Fruit fly (Drosophila melanogaster) whole organism, adult: ENCODE measurements around the gene slp2.

ENCODE experiments used
- CG11617 ChIP-seq: fragments of 200-800 bp; sonication (Bioruptor generic); optimal IDR thresholded peaks from 2 replicates; lab custom pipeline; 2017; ENCODE audit warnings: mild to moderate bottlenecking, missing biosample characterization, missing genetic modification reagents, missing genetic modification characterization
- CG12768 ChIP-seq: fragments of 200-800 bp; sonication (Bioruptor generic); optimal IDR thresholded peaks from 2 replicates; lab custom pipeline; 2017; ENCODE audit warnings: missing biosample characterization, missing genetic modification characterization, mild to moderate bottlenecking, moderate library complexity, missing genetic modification reagents
- CG14711 ChIP-seq: fragments of 200-800 bp; sonication (Bioruptor generic); optimal IDR thresholded peaks from 2 replicates; lab custom pipeline; 2018; ENCODE audit warnings: missing biosample characterization, mild to moderate bottlenecking, missing genetic modification characterization, moderate library complexity
- CG1620 ChIP-seq: fragments of 200-800 bp; sonication (Bioruptor generic); optimal IDR thresholded peaks from 2 replicates; lab custom pipeline; 2016; ENCODE audit warnings: missing biosample characterization, missing genetic modification characterization
- CG33017 ChIP-seq: fragments of 200-800 bp; sonication (Bioruptor generic); optimal IDR thresholded peaks from 2 replicates; lab custom pipeline; 2018; ENCODE audit warnings: missing biosample characterization, mild to moderate bottlenecking, missing genetic modification characterization, moderate library complexity
- CG5204 ChIP-seq: fragments of 200-800 bp; sonication (Bioruptor generic); optimal IDR thresholded peaks from 2 replicates; lab custom pipeline; 2016; ENCODE audit warnings: missing biosample characterization, missing genetic modification characterization
- CG7045 ChIP-seq: fragments of 200-800 bp; sonication (Bioruptor generic); optimal IDR thresholded peaks from 2 replicates; lab custom pipeline; 2017; ENCODE audit warnings: missing biosample characterization, mild to moderate bottlenecking, missing genetic modification characterization
- CG7101 ChIP-seq: fragments of 200-800 bp; sonication (Bioruptor generic); optimal IDR thresholded peaks from 2 replicates; lab custom pipeline; 2018; ENCODE audit warnings: missing biosample characterization, mild to moderate bottlenecking, missing genetic modification characterization, moderate library complexity
- Clk ChIP-seq: fragments of 200-800 bp; sonication (Bioruptor generic); optimal IDR thresholded peaks from 2 replicates; lab custom pipeline; 2017; ENCODE audit warnings: missing biosample characterization, missing genetic modification characterization
- Crg-1 ChIP-seq: fragments of 200-800 bp; sonication (Bioruptor generic); optimal IDR thresholded peaks from 2 replicates; lab custom pipeline; 2016; ENCODE audit warnings: missing biosample characterization, missing genetic modification characterization
- Hr96 ChIP-seq: fragments of 200-800 bp; sonication (Bioruptor generic); optimal IDR thresholded peaks from 2 replicates; lab custom pipeline; 2016; ENCODE audit warnings: missing biosample characterization, missing genetic modification characterization
- Mnt ChIP-seq: fragments of 200-800 bp; sonication (Bioruptor generic); optimal IDR thresholded peaks from 2 replicates; lab custom pipeline; 2016; ENCODE audit warnings: missing biosample characterization, mild to moderate bottlenecking, missing genetic modification characterization
- bab1 ChIP-seq: fragments of 200-800 bp; sonication (Bioruptor generic); optimal IDR thresholded peaks from 3 replicates; lab custom pipeline; 2019; ENCODE audit warnings: missing biosample characterization, mild to moderate bottlenecking, missing genetic modification characterization, moderate library complexity
- cic ChIP-seq: fragments of 200-800 bp; sonication (Bioruptor generic); optimal IDR thresholded peaks from 2 replicates; lab custom pipeline; 2017; ENCODE audit warnings: missing biosample characterization, mild to moderate bottlenecking, missing genetic modification characterization, moderate library complexity
- cnc ChIP-seq, 2 experiments: fragments of >200 bp; optimal IDR thresholded peaks; 2 replicates each; lab custom pipeline; 2017
- kay ChIP-seq: fragments of 200-800 bp; sonication (Bioruptor generic); peaks from one replicate; lab custom pipeline; 2016; ENCODE audit warnings: missing biosample characterization, missing genetic modification characterization, borderline replicate concordance
- ovo ChIP-seq: fragments of 200-800 bp; sonication (Bioruptor generic); optimal IDR thresholded peaks from 2 replicates; lab custom pipeline; 2016; ENCODE audit warnings: missing biosample characterization, missing genetic modification characterization
- pad ChIP-seq: fragments of 200-800 bp; sonication (Bioruptor generic); optimal IDR thresholded peaks from 3 replicates; lab custom pipeline; 2017; ENCODE audit warnings: missing biosample characterization, missing genetic modification characterization, mild to moderate bottlenecking, moderate library complexity, missing genetic modification reagents
- tj ChIP-seq: fragments of 200-800 bp; sonication (Bioruptor generic); optimal IDR thresholded peaks from 3 replicates; lab custom pipeline; 2017; ENCODE audit warnings: missing biosample characterization, mild to moderate bottlenecking, missing genetic modification characterization, moderate library complexity
- toe ChIP-seq: fragments of 200-800 bp; sonication (Bioruptor generic); optimal IDR thresholded peaks from 2 replicates; lab custom pipeline; 2016; ENCODE audit warnings: missing biosample characterization, missing genetic modification characterization

slp2 gene

dm6 chr2L:3844135-3844534 lies 7.5 kb downstream of the slp2 start:
- TF ChIP-seq CG33017 (tag; lab: Kevin White, UChicago) (no peak), CG12768 (GFP tag; lab: Kevin White, UChicago) (no peak), tj (GFP tag; lab: Kevin White, UChicago) (no peak), CG7101 (tag; lab: Kevin White, UChicago) (no peak)

dm6 chr2L:3844898-3845713 lies 8.5 kb downstream of the slp2 start:
- no peak for TF ChIP-seq CG33017 (tag; lab: Kevin White, UChicago)
- no peak for TF ChIP-seq kay (GFP tag; lab: Kevin White, UChicago)
- TF ChIP-seq cic (GFP tag; lab: Kevin White, UChicago): no peak
- no peak for TF ChIP-seq Hr96
- TF ChIP-seq tj (GFP tag; lab: Kevin White, UChicago): no peak
- no peak for TF ChIP-seq bab1 (GFP tag; lab: Kevin White, UChicago)
- TF ChIP-seq CG5204 (GFP tag; lab: Kevin White, UChicago): no peak

- no peak for TF ChIP-seq ovo (GFP tag; lab: Kevin White, UChicago)
- TF ChIP-seq cic (GFP tag; lab: Kevin White, UChicago): no peak
- no peak for TF ChIP-seq cnc (optimal IDR thresholded peaks at IDR 0.05; lab: Kevin White, UChicago)
- no peak for TF ChIP-seq Mnt
- no peak for TF ChIP-seq CG1620 (GFP tag; lab: Kevin White, UChicago)
- TF ChIP-seq CG7045 (GFP tag; lab: Kevin White, UChicago): no peak
- TF ChIP-seq CG5204 (GFP tag; lab: Kevin White, UChicago): no peak
- TF ChIP-seq tj (GFP tag; lab: Kevin White, UChicago): no peak
- TF ChIP-seq Crg-1: no peak
- TF ChIP-seq Hr96: no peak
- TF ChIP-seq pad (GFP tag; lab: Kevin White, UChicago): no peak
- TF ChIP-seq toe: no peak
- TF ChIP-seq CG11617 (GFP tag; lab: Kevin White, UChicago): no peak
- no peak for TF ChIP-seq bab1 (GFP tag; lab: Kevin White, UChicago)
- TF ChIP-seq CG33017 (tag; lab: Kevin White, UChicago): no peak
- no peak for TF ChIP-seq CG14711 (tag; lab: Kevin White, UChicago)
- no peak for TF ChIP-seq kay (GFP tag; lab: Kevin White, UChicago)
- no peak for TF ChIP-seq CG12768 (GFP tag; lab: Kevin White, UChicago)
- TF ChIP-seq Clk (GFP tag; lab: Kevin White, UChicago): no peak
Observed at dm6 chr2L:3846520-3846919, 9.9 kb downstream of the slp2 start.

- TF ChIP-seq pad (GFP tag; lab: Kevin White, UChicago) (no peak), CG33017 (tag; lab: Kevin White, UChicago) (no peak), ovo (GFP tag; lab: Kevin White, UChicago) (no peak), kay (GFP tag; lab: Kevin White, UChicago) (no peak), CG7045 (GFP tag; lab: Kevin White, UChicago) (no peak), tj (GFP tag; lab: Kevin White, UChicago) (no peak), Clk (GFP tag; lab: Kevin White, UChicago) (no peak), toe (no peak), CG12768 (GFP tag; lab: Kevin White, UChicago) (no peak), Mnt (no peak), CG7101 (tag; lab: Kevin White, UChicago) (no peak), bab1 (GFP tag; lab: Kevin White, UChicago) (no peak), cic (GFP tag; lab: Kevin White, UChicago) (no peak), Crg-1 (no peak), cnc (optimal IDR thresholded peaks at IDR 0.05; lab: Kevin White, UChicago) (no peak), CG1620 (GFP tag; lab: Kevin White, UChicago) (no peak), CG11617 (GFP tag; lab: Kevin White, UChicago) (no peak)
Observed at dm6 chr2L:3847908-3848307, 11.3 kb downstream of the slp2 start.

- TF ChIP-seq cnc (optimal IDR thresholded peaks at IDR 0.05; lab: Kevin White, UChicago) (no peak), Crg-1 (no peak), CG5204 (GFP tag; lab: Kevin White, UChicago) (no peak)
Observed at dm6 chr2L:3851308-3851707, 14.7 kb downstream of the slp2 start.

dm6 chr2L:3852120-3852519 lies 15.5 kb downstream of the slp2 start:
- TF ChIP-seq Crg-1 (no peak), CG7101 (tag; lab: Kevin White, UChicago) (no peak), cic (GFP tag; lab: Kevin White, UChicago) (no peak), toe (no peak), bab1 (GFP tag; lab: Kevin White, UChicago) (no peak), CG14711 (tag; lab: Kevin White, UChicago) (no peak), tj (GFP tag; lab: Kevin White, UChicago) (no peak), CG1620 (GFP tag; lab: Kevin White, UChicago) (no peak), Hr96 (no peak)
